Fruit fly (Drosophila melanogaster): Measurements from ENCODE around the gene osi.

DNA sequence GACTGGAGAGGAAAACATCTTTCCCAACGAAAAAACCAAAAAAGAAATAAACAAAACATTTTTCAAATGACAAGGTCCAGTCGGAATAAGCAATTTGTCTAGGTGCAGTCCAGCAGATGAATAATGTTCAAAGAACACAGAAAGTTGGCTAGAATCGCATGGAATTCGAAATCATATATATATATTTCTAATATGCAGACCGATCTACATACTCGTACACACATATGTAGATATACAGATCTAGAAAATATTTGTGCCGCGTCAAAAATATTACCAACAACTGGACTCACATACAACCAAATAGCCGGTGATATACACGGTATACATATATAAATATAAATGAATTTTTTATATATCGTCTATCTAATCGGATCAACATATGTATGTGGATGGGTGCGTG lies 48.1 kb downstream of the osi start:
- no peak for TF ChIP-seq kay (GFP tag; ENCODE audit: borderline replicate concordance)
- no peak for TF ChIP-seq CG7045 (GFP tag; optimal IDR thresholded peaks at IDR 0.05)
- no peak for TF ChIP-seq cic (GFP tag; optimal IDR thresholded peaks at IDR 0.05)
- TF ChIP-seq pad (GFP tag; optimal IDR thresholded peaks at IDR 0.05) = no peak
- TF ChIP-seq CG11617 (GFP tag; optimal IDR thresholded peaks at IDR 0.05) = no peak
- TF ChIP-seq Clk (GFP tag; optimal IDR thresholded peaks at IDR 0.05) = no peak
- TF ChIP-seq cnc (optimal IDR thresholded peaks at IDR 0.05) = no peak
- no peak for TF ChIP-seq CG1620 (GFP tag; optimal IDR thresholded peaks at IDR 0.05)
- no peak for TF ChIP-seq CG7101 (tag; optimal IDR thresholded peaks at IDR 0.05)
- no peak for TF ChIP-seq toe (GFP tag; optimal IDR thresholded peaks at IDR 0.05)
- no peak for TF ChIP-seq Mnt (GFP tag; optimal IDR thresholded peaks at IDR 0.05)
- no peak for TF ChIP-seq CG12768 (GFP tag; optimal IDR thresholded peaks at IDR 0.05)
